Fruit fly (Drosophila melanogaster): ENCODE measurements around the gene Ttc1.

Gene Ttc1

dm6 chr3R:16442937-16443336, at the start of gene Ttc1, which contains the start of gene CG14882:
Gene Ttc1 (minus strand): TSS chr3R:16443007.
Gene CG14882 (plus strand): TSS chr3R:16443207.
- TF ChIP-seq CG4496 (GFP tag; IDR thresholded peaks at IDR 0.05) (peak; percentile 74), CG17806 (tag; optimal IDR thresholded peaks at IDR 0.05) (peak; percentile 59), CG12605 (GFP tag; IDR thresholded peaks at IDR 0.05) (peak; percentile 76), rn (GFP tag; IDR thresholded peaks at IDR 0.05) (peak; percentile 61), D1 (tag; optimal IDR thresholded peaks at IDR 0.05) (no peak), Pif1B (GFP tag; optimal IDR thresholded peaks at IDR 0.05) (no peak), CG14655 (GFP tag; optimal IDR thresholded peaks at IDR 0.05) (no peak), CG13204 (GFP tag; optimal IDR thresholded peaks at IDR 0.05) (no peak), EcR (GFP tag; optimal IDR thresholded peaks at IDR 0.05) (no peak), CG15710 (tag; optimal IDR thresholded peaks at IDR 0.05) (peak; percentile 80), CG8301 (tag; optimal IDR thresholded peaks at IDR 0.05) (peak; percentile 62), gl (tag; optimal IDR thresholded peaks at IDR 0.05) (peak; percentile 16), Snoo (tag; optimal IDR thresholded peaks at IDR 0.05) (peak; percentile 72), fd96Ca (GFP tag; IDR thresholded peaks at IDR 0.05) (peak; percentile 44; the same call in 1 of the 3 replicates), CG34367 (tag; optimal IDR thresholded peaks at IDR 0.05) (peak; percentile 64), CG10348 (GFP tag; IDR thresholded peaks at IDR 0.05) (peak; percentile 67; the same call in 1 of the 2 replicates), CG32121 (GFP tag; IDR thresholded peaks at IDR 0.05) (peak; percentile 87), Ets98B (GFP tag; IDR thresholded peaks at IDR 0.05) (peak; percentile 74), CG9948 (tag; optimal IDR thresholded peaks at IDR 0.05) (peak; percentile 70)

- TF ChIP-seq CG10348 (GFP tag; IDR thresholded peaks at IDR 0.05): no peak
- peak; percentile 46 for TF ChIP-seq Ets98B (GFP tag; IDR thresholded peaks at IDR 0.05)
- TF ChIP-seq CG13204 (GFP tag; optimal IDR thresholded peaks at IDR 0.05): no peak
- TF ChIP-seq CG8301 (tag; optimal IDR thresholded peaks at IDR 0.05): peak; percentile 77
Observed at dm6 chr3R:16485487-16486233, 42.9 kb upstream of the Ttc1 start.

dm6 chr3R:16483877-16484417, 41.1 kb upstream of the Ttc1 start, which contains the start of gene Der-2:
Gene Der-2 (minus strand): TSS chr3R:16484223.
- TF ChIP-seq CG17806 (tag; optimal IDR thresholded peaks at IDR 0.05): no peak
- TF ChIP-seq CG15710 (tag; optimal IDR thresholded peaks at IDR 0.05): no peak
- no peak for TF ChIP-seq CG8301 (tag; optimal IDR thresholded peaks at IDR 0.05)
- TF ChIP-seq Pif1A (GFP tag; optimal IDR thresholded peaks at IDR 0.05): no peak
- no peak for TF ChIP-seq D1 (tag; optimal IDR thresholded peaks at IDR 0.05)
- no peak for TF ChIP-seq gl (tag; optimal IDR thresholded peaks at IDR 0.05)
- no peak for TF ChIP-seq CG34367 (tag; optimal IDR thresholded peaks at IDR 0.05)
- no peak for TF ChIP-seq CG8159 (tag; optimal IDR thresholded peaks at IDR 0.05)
- no peak for TF ChIP-seq CG12605 (GFP tag; IDR thresholded peaks at IDR 0.05)
- TF ChIP-seq rn (GFP tag; IDR thresholded peaks at IDR 0.05): no peak
- no peak for TF ChIP-seq CG4496 (GFP tag; IDR thresholded peaks at IDR 0.05)
- no peak for TF ChIP-seq Pif1B (GFP tag; optimal IDR thresholded peaks at IDR 0.05)
- no peak for TF ChIP-seq Snoo (tag; optimal IDR thresholded peaks at IDR 0.05)
- TF ChIP-seq EcR (GFP tag; optimal IDR thresholded peaks at IDR 0.05): no peak
- TF ChIP-seq CG9948 (tag; optimal IDR thresholded peaks at IDR 0.05): no peak
- no peak for TF ChIP-seq CG14655 (GFP tag; optimal IDR thresholded peaks at IDR 0.05)
- no peak for TF ChIP-seq CG13204 (GFP tag; optimal IDR thresholded peaks at IDR 0.05)
- no peak for TF ChIP-seq fd96Ca (GFP tag; IDR thresholded peaks at IDR 0.05)

- no peak for TF ChIP-seq CG17806 (tag; optimal IDR thresholded peaks at IDR 0.05)
- TF ChIP-seq Ets98B (GFP tag; IDR thresholded peaks at IDR 0.05): no peak
- no peak for TF ChIP-seq CG4496 (GFP tag; IDR thresholded peaks at IDR 0.05)
- TF ChIP-seq CG34367 (tag; optimal IDR thresholded peaks at IDR 0.05): no peak
- TF ChIP-seq CG9948 (tag; optimal IDR thresholded peaks at IDR 0.05): no peak
- TF ChIP-seq CG12605 (GFP tag; IDR thresholded peaks at IDR 0.05): no peak
- TF ChIP-seq CG10348 (GFP tag; IDR thresholded peaks at IDR 0.05): no peak
- TF ChIP-seq CG14655 (GFP tag; optimal IDR thresholded peaks at IDR 0.05): no peak
- TF ChIP-seq CG8159 (tag; optimal IDR thresholded peaks at IDR 0.05): no peak
- no peak for TF ChIP-seq CG8301 (tag; optimal IDR thresholded peaks at IDR 0.05)
- no peak for TF ChIP-seq Snoo (tag; optimal IDR thresholded peaks at IDR 0.05)
- TF ChIP-seq D1 (tag; optimal IDR thresholded peaks at IDR 0.05): no peak
- no peak for TF ChIP-seq CG15710 (tag; optimal IDR thresholded peaks at IDR 0.05)
- TF ChIP-seq rn (GFP tag; IDR thresholded peaks at IDR 0.05): no peak
- TF ChIP-seq Pif1A (GFP tag; optimal IDR thresholded peaks at IDR 0.05): no peak
- no peak for TF ChIP-seq CG32121 (GFP tag; IDR thresholded peaks at IDR 0.05)
- TF ChIP-seq Pif1B (GFP tag; optimal IDR thresholded peaks at IDR 0.05): no peak
- TF ChIP-seq fd96Ca (GFP tag; IDR thresholded peaks at IDR 0.05): no peak
- no peak for TF ChIP-seq EcR (GFP tag; optimal IDR thresholded peaks at IDR 0.05)
Observed at dm6 chr3R:16482276-16482675, 39.5 kb upstream of the Ttc1 start, which contains the start of gene Sdhaf3. Gene Sdhaf3 (minus strand): TSS chr3R:16482452.

- no peak for TF ChIP-seq CG8301 (tag; optimal IDR thresholded peaks at IDR 0.05)
- TF ChIP-seq CG9948 (tag; optimal IDR thresholded peaks at IDR 0.05): no peak
- no peak for TF ChIP-seq CG15710 (tag; optimal IDR thresholded peaks at IDR 0.05)
- no peak for TF ChIP-seq Ets98B (GFP tag; IDR thresholded peaks at IDR 0.05)
- no peak for TF ChIP-seq CG13204 (GFP tag; optimal IDR thresholded peaks at IDR 0.05)
- TF ChIP-seq Pif1A (GFP tag; optimal IDR thresholded peaks at IDR 0.05): no peak
- TF ChIP-seq CG17806 (tag; optimal IDR thresholded peaks at IDR 0.05): no peak
- no peak for TF ChIP-seq CG10348 (GFP tag; IDR thresholded peaks at IDR 0.05)
- TF ChIP-seq fd96Ca (GFP tag; IDR thresholded peaks at IDR 0.05): no peak
- no peak for TF ChIP-seq CG4496 (GFP tag; IDR thresholded peaks at IDR 0.05)
- TF ChIP-seq CG12605 (GFP tag; IDR thresholded peaks at IDR 0.05): no peak
- no peak for TF ChIP-seq EcR (GFP tag; optimal IDR thresholded peaks at IDR 0.05)
- no peak for TF ChIP-seq CG14655 (GFP tag; optimal IDR thresholded peaks at IDR 0.05)
- no peak for TF ChIP-seq Snoo (tag; optimal IDR thresholded peaks at IDR 0.05)
- TF ChIP-seq Pif1B (GFP tag; optimal IDR thresholded peaks at IDR 0.05): no peak
- TF ChIP-seq D1 (tag; optimal IDR thresholded peaks at IDR 0.05): no peak
- TF ChIP-seq CG34367 (tag; optimal IDR thresholded peaks at IDR 0.05): no peak
- no peak for TF ChIP-seq rn (GFP tag; IDR thresholded peaks at IDR 0.05)
Observed at dm6 chr3R:16480995-16481394, 38.2 kb upstream of the Ttc1 start, which contains the start of gene Dhfr. Gene Dhfr (plus strand): TSS chr3R:16481167.

Measured in whole organism, pupa.